Worm (Caenorhabditis elegans): ENCODE measurements around the gene pigt-1.

Gene pigt-1

ce11 chrV:10966874-10967273 is 8.3 kb upstream of the pigt-1 start:
- TF ChIP-seq zfh-2 (GFP tag; conservative IDR thresholded peaks at IDR 0.05) (peak; percentile 61), ama-1 (optimal IDR thresholded peaks at IDR 0.05) (no peak), ama-1 (GFP tag; optimal IDR thresholded peaks at IDR 0.05) (no peak), madf-3 (GFP tag; IDR thresholded peaks at IDR 0.05) (peak; percentile 14; the same call in 1 of the 2 replicates), F33H1.4 (GFP tag; IDR thresholded peaks at IDR 0.05) (no peak), snpc-4 (GFP tag; optimal IDR thresholded peaks at IDR 0.05) (no peak), snpc-4 (tag; optimal IDR thresholded peaks at IDR 0.05) (peak in 1 of 4 experiments; percentile 54), chd-7 (tag; optimal IDR thresholded peaks at IDR 0.05) (peak; percentile 37), mcd-1 (GFP tag; IDR thresholded peaks at IDR 0.05) (peak; percentile 56), repo-1 (tag; optimal IDR thresholded peaks at IDR 0.05) (peak; percentile 8), nfyb-1 (GFP tag; IDR thresholded peaks at IDR 0.05) (0 out of 2 replicates have a peak, but pooled peaks have one; percentile 23), lag-1 (GFP tag; IDR thresholded peaks at IDR 0.05) (0 out of 2 replicates have a peak, but pooled peaks have one; percentile 21), B0336.3 (GFP tag; IDR thresholded peaks at IDR 0.05) (0 out of 2 replicates have a peak, but pooled peaks have one; percentile 53), Y53G8AR.9 (GFP tag; conservative IDR thresholded peaks at IDR 0.05) (no peak), madf-6 (GFP tag; IDR thresholded peaks at IDR 0.05) (peak; percentile 45; the same call in 1 of the 2 replicates), nhr-90 (tag; optimal IDR thresholded peaks at IDR 0.05) (no peak), ccch-3 (GFP tag; optimal IDR thresholded peaks at IDR 0.05) (no peak), ztf-6 (GFP tag; IDR thresholded peaks at IDR 0.05) (no peak), hmg-20 (GFP tag; IDR thresholded peaks at IDR 0.05) (0 out of 2 replicates have a peak, but pooled peaks have one; percentile 27), snpc-3.4 (tag; optimal IDR thresholded peaks at IDR 0.05) (no peak), hrde-1 (tag; optimal IDR thresholded peaks at IDR 0.05; ENCODE audit: borderline replicate concordance) (no peak), lin-54 (GFP tag; optimal IDR thresholded peaks at IDR 0.05) (no peak), hsf-1 (GFP tag; IDR thresholded peaks at IDR 0.05) (peak; percentile 46; the same call in 1 of the 2 replicates)

- no peak for TF ChIP-seq bed-1 (GFP tag; IDR thresholded peaks at IDR 0.05)
- peak; percentile 94 for TF ChIP-seq rcor-1 (GFP tag; IDR thresholded peaks at IDR 0.05)
- TF ChIP-seq rpc-1 (optimal IDR thresholded peaks at IDR 0.05), result no peak
- TF ChIP-seq rpc-1 (tag; optimal IDR thresholded peaks at IDR 0.05), result no peak
- no peak for TF ChIP-seq akir-1 (GFP tag; optimal IDR thresholded peaks at IDR 0.05)
- TF ChIP-seq nhr-90 (tag; optimal IDR thresholded peaks at IDR 0.05), result peak; percentile 52
- no peak for TF ChIP-seq attf-6 (GFP tag; IDR thresholded peaks at IDR 0.05)
- no peak for TF ChIP-seq F52B5.7 (tag; optimal IDR thresholded peaks at IDR 0.05)
- TF ChIP-seq unc-130 (GFP tag; optimal IDR thresholded peaks at IDR 0.05), result peak; percentile 77
- peak; percentile 97 for TF ChIP-seq nhr-80 (tag; optimal IDR thresholded peaks at IDR 0.05)
- peak; percentile 95 for TF ChIP-seq lin-54 (GFP tag; optimal IDR thresholded peaks at IDR 0.05)
- peak; percentile 91 to 94 for TF ChIP-seq let-607 (tag; optimal IDR thresholded peaks at IDR 0.05)
- TF ChIP-seq hmg-20 (GFP tag; IDR thresholded peaks at IDR 0.05), result 0 out of 2 replicates have a peak, but pooled peaks have one; percentile 49
- peak; percentile 80; the same call in 1 of the 2 replicates for TF ChIP-seq egl-44 (GFP tag; IDR thresholded peaks at IDR 0.05)
- TF ChIP-seq bed-2 (GFP tag; IDR thresholded peaks at IDR 0.05), result no peak
- TF ChIP-seq B0019.2 (GFP tag; conservative IDR thresholded peaks at IDR 0.05), result peak; percentile 57
- TF ChIP-seq xnd-1 (tag; optimal IDR thresholded peaks at IDR 0.05), result peak; percentile 8
- TF ChIP-seq Y53F4B.3 (GFP tag; IDR thresholded peaks at IDR 0.05), result no peak
- peak; percentile 99 for TF ChIP-seq hmg-1.2 (GFP tag; IDR thresholded peaks at IDR 0.05)
- peak; percentile 89 for TF ChIP-seq dpl-1 (GFP tag; optimal IDR thresholded peaks at IDR 0.05)
- peak; percentile 85 for TF ChIP-seq K12H6.12 (tag; optimal IDR thresholded peaks at IDR 0.05)
- TF ChIP-seq ceh-40 (GFP tag; IDR thresholded peaks at IDR 0.05), result no peak
- no peak for TF ChIP-seq nhr-179 (tag; optimal IDR thresholded peaks at IDR 0.05)
- peak; percentile 75 for TF ChIP-seq lir-1 (GFP tag; conservative IDR thresholded peaks at IDR 0.05)
- TF ChIP-seq ZK185.1 (tag; optimal IDR thresholded peaks at IDR 0.05; ENCODE audit: poor library complexity, severe bottlenecking), result peak; percentile 94
- TF ChIP-seq let-526 (GFP tag; IDR thresholded peaks at IDR 0.05), result peak; percentile 87
- TF ChIP-seq ztf-6 (GFP tag; IDR thresholded peaks at IDR 0.05), result peak; percentile 71; the same call in 1 of the 2 replicates
- no peak for TF ChIP-seq nfya-2 (GFP tag; IDR thresholded peaks at IDR 0.05)
- TF ChIP-seq efl-1 (GFP tag; optimal IDR thresholded peaks at IDR 0.05), result peak; percentile 90
- no peak for TF ChIP-seq sptf-2 (GFP tag; optimal IDR thresholded peaks at IDR 0.05)
Measured at ce11 chrV:10965501-10965900, 6.9 kb upstream of the pigt-1 start, which contains the start of the genes ctf-4 and eef-1G. Gene ctf-4 (minus strand): TSS chrV:10965539. Gene eef-1G (plus strand): TSS chrV:10965719.
